Fruit fly (Drosophila melanogaster) whole organism, embryonic: ENCODE results near the gene CG42823.
A peak's percentile ranks its signal among the peaks of the same experiment; 100 is the strongest.

Source experiments
- ATbp ChIP-seq: fragments of 200-800 bp; sonication (Bioruptor generic); optimal IDR thresholded peaks from 2 replicates; lab custom pipeline; 2017; ENCODE audit warnings: missing biosample characterization, mild to moderate bottlenecking, missing genetic modification characterization, missing genetic modification reagents
- Bgb ChIP-seq: fragments of 200-800 bp; sonication (Bioruptor generic); IDR thresholded peaks from 2 replicates; pipeline ENCODE4 v1.3.6; 2022; ENCODE audit warnings: missing biosample characterization, missing genetic modification characterization; ENCODE audit not compliant: partially characterized antibody
- CG10209 ChIP-seq: fragments of 200-800 bp; sonication (Bioruptor generic); optimal IDR thresholded peaks from 3 replicates; lab custom pipeline; 2017; ENCODE audit warnings: missing biosample characterization, mild to moderate bottlenecking, missing genetic modification characterization, missing genetic modification reagents
- CG10321 ChIP-seq: fragments of 200-800 bp; sonication (Bioruptor generic); IDR thresholded peaks from 2 replicates; pipeline ENCODE4 v1.3.6; 2022; ENCODE audit warnings: missing biosample characterization, missing genetic modification characterization
- CG10959 ChIP-seq: fragments of 200-800 bp; sonication (Bioruptor generic); IDR thresholded peaks from 2 replicates; pipeline ENCODE4 v1.3.6; 2022; ENCODE audit warnings: missing biosample characterization, missing genetic modification characterization
- CG15479 ChIP-seq: fragments of 200-800 bp; sonication (Bioruptor generic); optimal IDR thresholded peaks from 3 replicates; lab custom pipeline; 2019; ENCODE audit warnings: missing biosample characterization, mild to moderate bottlenecking, missing genetic modification characterization, moderate library complexity
- CG17802 ChIP-seq: fragments of 200-800 bp; sonication (Bioruptor generic); optimal IDR thresholded peaks from 2 replicates; lab custom pipeline; 2018; ENCODE audit warnings: missing biosample characterization, mild to moderate bottlenecking, missing genetic modification characterization, moderate library complexity
- CG18476 ChIP-seq: fragments of 200-800 bp; sonication (Bioruptor generic); optimal IDR thresholded peaks from 2 replicates; lab custom pipeline; 2016; ENCODE audit warnings: missing biosample characterization, mild to moderate bottlenecking, missing genetic modification characterization
- CG2129 ChIP-seq: fragments of 200-800 bp; sonication (Bioruptor generic); IDR thresholded peaks from 2 replicates; pipeline ENCODE4 v1.3.6; 2022; ENCODE audit warnings: missing biosample characterization, missing genetic modification characterization; ENCODE audit not compliant: partially characterized antibody
- CG2875 ChIP-seq: fragments of 200-800 bp; sonication (Bioruptor generic); optimal IDR thresholded peaks from 2 replicates; lab custom pipeline; 2017; ENCODE audit warnings: missing biosample characterization, mild to moderate bottlenecking, missing genetic modification characterization, missing genetic modification reagents
- CG30403 ChIP-seq: fragments of 200-800 bp; sonication (Bioruptor generic); optimal IDR thresholded peaks from 3 replicates; lab custom pipeline; 2016; ENCODE audit warnings: missing biosample characterization, missing genetic modification characterization
- CG3163 ChIP-seq: fragments of 200-800 bp; sonication (Bioruptor generic); optimal IDR thresholded peaks from 3 replicates; lab custom pipeline; 2016; ENCODE audit warnings: missing biosample characterization, missing genetic modification characterization
- CG32532 ChIP-seq: fragments of 200-800 bp; sonication (Bioruptor generic); IDR thresholded peaks from 2 replicates; pipeline ENCODE4 v1.3.6; 2022; ENCODE audit warnings: missing biosample characterization, missing genetic modification characterization
- CG3838 ChIP-seq: fragments of 200-800 bp; sonication (Bioruptor generic); optimal IDR thresholded peaks from 3 replicates; lab custom pipeline; 2016; ENCODE audit warnings: missing biosample characterization, missing genetic modification characterization
- CG6689 ChIP-seq: fragments of 200-800 bp; sonication (Bioruptor generic); IDR thresholded peaks from 2 replicates; pipeline ENCODE4 v1.3.6; 2022; ENCODE audit warnings: missing biosample characterization, missing genetic modification characterization
- CG7987 ChIP-seq: fragments of 200-800 bp; sonication (Bioruptor generic); optimal IDR thresholded peaks from 2 replicates; lab custom pipeline; 2018; ENCODE audit warnings: missing biosample characterization, mild to moderate bottlenecking, missing genetic modification characterization, moderate library complexity
- CG8478 ChIP-seq: fragments of >200 bp; optimal IDR thresholded peaks from 2 replicates; lab custom pipeline; 2018
- CG9437 ChIP-seq: fragments of 200-800 bp; sonication (Bioruptor generic); optimal IDR thresholded peaks from 2 replicates; lab custom pipeline; 2018; ENCODE audit warnings: missing biosample characterization, mild to moderate bottlenecking, missing genetic modification characterization
- CrebB ChIP-seq: fragments of 200-800 bp; sonication (Bioruptor generic); optimal IDR thresholded peaks from 3 replicates; lab custom pipeline; 2018; ENCODE audit warnings: missing biosample characterization, mild to moderate bottlenecking, missing genetic modification characterization
- Dfd ChIP-seq, 2 experiments: fragments of >200 bp; optimal IDR thresholded peaks; 2 replicates each; lab custom pipeline; 2017; ENCODE audit warnings: missing biosample characterization in 2 of 2, missing genetic modification characterization in 2 of 2
- Ets65A ChIP-seq: fragments of 200-800 bp; sonication (Bioruptor generic); peaks from one replicate; lab custom pipeline; 2016; ENCODE audit warnings: missing biosample characterization, missing genetic modification characterization
- GATAe ChIP-seq: fragments of 200-800 bp; sonication (Bioruptor generic); conservative IDR thresholded peaks from 2 replicates; pipeline ENCODE4 v1.3.6; 2022; ENCODE audit warnings: missing biosample characterization, missing genetic modification characterization
- HLH54F ChIP-seq: fragments of 200-800 bp; sonication (Bioruptor generic); optimal IDR thresholded peaks from 3 replicates; lab custom pipeline; 2016; ENCODE audit warnings: missing biosample characterization, missing genetic modification characterization
- HmgZ ChIP-seq: fragments of 200-800 bp; sonication (Bioruptor generic); optimal IDR thresholded peaks from 2 replicates; lab custom pipeline; 2018; ENCODE audit warnings: missing biosample characterization, mild to moderate bottlenecking, missing genetic modification characterization
- Lhr ChIP-seq: fragments of 200-800 bp; sonication (Bioruptor generic); optimal IDR thresholded peaks from 3 replicates; lab custom pipeline; 2017; ENCODE audit warnings: mild to moderate bottlenecking, missing biosample characterization, missing genetic modification reagents, missing genetic modification characterization
- Mes4 ChIP-seq: fragments of 200-800 bp; sonication (Bioruptor generic); optimal IDR thresholded peaks from 2 replicates; lab custom pipeline; 2016; ENCODE audit warnings: missing biosample characterization, missing genetic modification characterization
- Xbp1 ChIP-seq: fragments of 200-800 bp; sonication (Bioruptor generic); optimal IDR thresholded peaks from 3 replicates; lab custom pipeline; 2016; ENCODE audit warnings: missing biosample characterization, mild to moderate bottlenecking, missing genetic modification characterization
- Xrp1 ChIP-seq: fragments of 200-800 bp; sonication (Bioruptor generic); IDR thresholded peaks from 2 replicates; pipeline ENCODE4 v1.3.6; 2022; ENCODE audit warnings: missing biosample characterization, missing genetic modification characterization
- YL-1 ChIP-seq: fragments of 200-800 bp; sonication (Bioruptor generic); optimal IDR thresholded peaks from 3 replicates; lab custom pipeline; 2017; ENCODE audit warnings: missing biosample characterization, mild to moderate bottlenecking, missing genetic modification characterization
- ac ChIP-seq: fragments of 200-800 bp; sonication (Bioruptor generic); optimal IDR thresholded peaks from 3 replicates; lab custom pipeline; 2017; ENCODE audit warnings: missing biosample characterization, mild to moderate bottlenecking, missing genetic modification characterization
- amos ChIP-seq: fragments of 200-800 bp; sonication (Bioruptor generic); IDR thresholded peaks from 2 replicates; pipeline ENCODE4 v1.3.6; 2022; ENCODE audit warnings: missing biosample characterization, missing genetic modification characterization; ENCODE audit not compliant: partially characterized antibody
- bab2 ChIP-seq: fragments of 200-800 bp; sonication (Bioruptor generic); optimal IDR thresholded peaks from 2 replicates; lab custom pipeline; 2016; ENCODE audit warnings: missing biosample characterization, missing genetic modification characterization
- cas ChIP-seq: fragments of 200-800 bp; sonication (Bioruptor generic); IDR thresholded peaks from 2 replicates; pipeline ENCODE4 v1.3.6; 2022; ENCODE audit warnings: missing biosample characterization, missing genetic modification characterization
- crc ChIP-seq: fragments of 200-800 bp; sonication (Bioruptor generic); optimal IDR thresholded peaks from 2 replicates; lab custom pipeline; 2016; ENCODE audit warnings: missing biosample characterization, missing genetic modification characterization
- dati ChIP-seq: fragments of 200-800 bp; sonication (Bioruptor generic); IDR thresholded peaks from 2 replicates; pipeline ENCODE4 v1.3.6; 2022; ENCODE audit warnings: missing biosample characterization, missing genetic modification characterization
- ems ChIP-seq: fragments of 200-800 bp; sonication (Bioruptor generic); optimal IDR thresholded peaks from 3 replicates; lab custom pipeline; 2016; ENCODE audit warnings: missing biosample characterization, missing genetic modification characterization
- en ChIP-seq: fragments of 200-800 bp; sonication (Bioruptor generic); optimal IDR thresholded peaks from 2 replicates; lab custom pipeline; 2016; ENCODE audit warnings: missing biosample characterization, missing genetic modification characterization
- gem ChIP-seq: fragments of 200-800 bp; sonication (Bioruptor generic); optimal IDR thresholded peaks from 2 replicates; lab custom pipeline; 2019; ENCODE audit warnings: missing biosample characterization, mild to moderate bottlenecking, missing genetic modification characterization, moderate library complexity
- inv ChIP-seq: fragments of 200-800 bp; sonication (Bioruptor generic); IDR thresholded peaks from 2 replicates; pipeline ENCODE4 v1.3.6; 2022; ENCODE audit warnings: missing biosample characterization, missing genetic modification characterization; ENCODE audit not compliant: partially characterized antibody
- jigr1 ChIP-seq: fragments of 200-800 bp; sonication (Bioruptor generic); IDR thresholded peaks from 3 replicates; pipeline ENCODE4 v1.3.6; 2022; ENCODE audit warnings: missing biosample characterization, missing genetic modification characterization
- klu ChIP-seq: fragments of 200-800 bp; sonication (Bioruptor generic); IDR thresholded peaks from 2 replicates; pipeline ENCODE4 v1.3.6; 2022; ENCODE audit warnings: missing biosample characterization, missing genetic modification characterization
- lbe ChIP-seq: fragments of 200-800 bp; sonication (Bioruptor generic); optimal IDR thresholded peaks from 2 replicates; lab custom pipeline; 2016; ENCODE audit warnings: missing biosample characterization, mild to moderate bottlenecking, missing genetic modification characterization
- nerfin-1 ChIP-seq: fragments of 200-800 bp; sonication (Bioruptor generic); optimal IDR thresholded peaks from 3 replicates; lab custom pipeline; 2019; ENCODE audit warnings: missing biosample characterization, mild to moderate bottlenecking, missing genetic modification characterization, moderate library complexity
- nerfin-2 ChIP-seq: fragments of 200-800 bp; sonication (Bioruptor generic); IDR thresholded peaks from 2 replicates; pipeline ENCODE4 v1.3.6; 2022; ENCODE audit warnings: missing biosample characterization, missing genetic modification characterization; ENCODE audit not compliant: partially characterized antibody
- nmo ChIP-seq: fragments of 200-800 bp; sonication (Bioruptor generic); optimal IDR thresholded peaks from 2 replicates; lab custom pipeline; 2018; ENCODE audit warnings: missing biosample characterization, mild to moderate bottlenecking, missing genetic modification characterization, moderate library complexity
- ranshi ChIP-seq: fragments of 200-800 bp; sonication (Bioruptor generic); IDR thresholded peaks from 2 replicates; pipeline ENCODE4 v1.3.6; 2022; ENCODE audit warnings: missing biosample characterization, missing genetic modification characterization
- sc ChIP-seq, 3 experiments: fragments of >200 bp in 2 of 3; fragments of 200-800 bp in 1 of 3; sonication (Bioruptor generic) in 1 of 3; optimal IDR thresholded peaks; 2 replicates in 2 of 3; 3 replicates in 1 of 3; lab custom pipeline; 2017; ENCODE audit warnings: mild to moderate bottlenecking in 1 of 3, missing biosample characterization in 1 of 3, missing genetic modification characterization in 1 of 3, missing genetic modification reagents in 1 of 3
- stwl ChIP-seq: fragments of 200-800 bp; sonication (Bioruptor generic); optimal IDR thresholded peaks from 3 replicates; lab custom pipeline; 2018; ENCODE audit warnings: missing biosample characterization, mild to moderate bottlenecking, missing genetic modification characterization, moderate library complexity
- tap ChIP-seq: fragments of 200-800 bp; optimal IDR thresholded peaks from 3 replicates; lab custom pipeline; 2019; ENCODE audit warnings: missing biosample characterization, mild to moderate bottlenecking, missing genetic modification characterization, moderate library complexity
- tll ChIP-seq, 2 experiments: fragments of 200-800 bp in 1 of 2; fragments of >200 bp in 1 of 2; sonication (Bioruptor generic) in 1 of 2; optimal IDR thresholded peaks; 2 replicates each; lab custom pipeline; 2017 to 2019; ENCODE audit warnings: missing biosample characterization in 2 of 2, missing genetic modification characterization in 2 of 2, mild to moderate bottlenecking in 1 of 2, moderate library complexity in 1 of 2
- yki ChIP-seq: fragments of >200 bp; optimal IDR thresholded peaks from 3 replicates; lab custom pipeline; 2018

CG42823 gene

DNA sequence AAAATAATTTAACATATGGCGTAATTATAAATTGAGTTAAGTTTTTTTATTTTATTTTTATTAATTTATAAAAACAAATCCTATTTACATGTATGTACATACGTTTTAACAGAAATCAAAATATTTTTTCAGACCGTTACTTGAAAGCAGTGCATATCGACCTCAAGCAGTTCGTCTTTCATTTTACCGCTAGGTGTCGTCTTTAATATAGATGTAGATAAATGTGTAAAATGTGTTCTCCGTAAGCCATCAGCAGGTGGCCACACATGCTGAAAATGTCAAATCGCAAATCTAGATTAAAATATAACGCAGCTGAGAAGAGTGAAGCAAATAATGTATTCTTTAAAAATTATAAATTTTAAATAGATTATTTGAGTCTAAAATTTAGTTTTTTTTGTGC, 44.5 kb upstream of the CG42823 start (continued):
- peak; percentile 96 for TF ChIP-seq stwl (tag; lab: Kevin White, UChicago)
- no peak for TF ChIP-seq yki (lab: Kevin White, UChicago)
- TF ChIP-seq CG32532 (GFP tag; lab: Robert Waterston, UW) = no peak; the same call in 1 of the 2 replicates
- TF ChIP-seq amos (GFP tag; lab: Robert Waterston, UW) = peak; percentile 62
- TF ChIP-seq cas (GFP tag; lab: Robert Waterston, UW) = no peak
- TF ChIP-seq Bgb (GFP tag; lab: Robert Waterston, UW) = no peak; the same call in 1 of the 2 replicates
- no peak for TF ChIP-seq CG2875 (GFP tag; lab: Kevin White, UChicago)
- peak; percentile 10 for TF ChIP-seq HmgZ
- no peak for TF ChIP-seq lbe (GFP tag; lab: Kevin White, UChicago)
- TF ChIP-seq CG17802 (tag; lab: Kevin White, UChicago) = peak; percentile 62
- no peak for TF ChIP-seq dati
- no peak for TF ChIP-seq ac (GFP tag; lab: Kevin White, UChicago)
- TF ChIP-seq en (GFP tag; lab: Kevin White, UChicago) = no peak
- TF ChIP-seq YL-1 (GFP tag; lab: Kevin White, UChicago) = no peak
- TF ChIP-seq CG6689 = no peak
- no peak for TF ChIP-seq CG10959 (GFP tag; lab: Robert Waterston, UW)
- no peak for TF ChIP-seq ATbp
- no peak for TF ChIP-seq Mes4
- no peak for TF ChIP-seq sc (optimal IDR thresholded peaks at IDR 0.05; lab: Kevin White, UChicago)
- TF ChIP-seq sc (GFP tag; optimal IDR thresholded peaks at IDR 0.05; lab: Kevin White, UChicago) = no peak
- TF ChIP-seq CG10209 (GFP tag; lab: Kevin White, UChicago) = no peak
- TF ChIP-seq nmo (GFP tag; lab: Kevin White, UChicago) = peak; percentile 29
- no peak for TF ChIP-seq CG7987
- no peak for TF ChIP-seq HLH54F (GFP tag; lab: Kevin White, UChicago)
- no peak for TF ChIP-seq GATAe (GFP tag; lab: Robert Waterston, UW)
- no peak for TF ChIP-seq CG3163
- peak; percentile 31 for TF ChIP-seq Xbp1
- TF ChIP-seq klu (GFP tag; lab: Robert Waterston, UW) = no peak
- no peak for TF ChIP-seq CG9437 (GFP tag; lab: Kevin White, UChicago)
- TF ChIP-seq ranshi (GFP tag; lab: Robert Waterston, UW) = no peak
- TF ChIP-seq jigr1 (GFP tag; lab: Robert Waterston, UW) = no peak
- TF ChIP-seq gem (tag; lab: Kevin White, UChicago) = peak; percentile 18
- TF ChIP-seq Lhr (GFP tag; lab: Kevin White, UChicago) = peak; percentile 28
- TF ChIP-seq CG8478 = no peak
- no peak for TF ChIP-seq nerfin-2 (GFP tag; lab: Robert Waterston, UW)
- TF ChIP-seq CG18476 (GFP tag; lab: Kevin White, UChicago) = no peak
- TF ChIP-seq Dfd (GFP tag; optimal IDR thresholded peaks at IDR 0.05; lab: Kevin White, UChicago) = peak in 1 of 2 experiments; percentile 47
- no peak for TF ChIP-seq crc
- no peak for TF ChIP-seq CG10321
- no peak for TF ChIP-seq ems (GFP tag; lab: Kevin White, UChicago)
- TF ChIP-seq bab2 (GFP tag; lab: Kevin White, UChicago) = no peak
- no peak for TF ChIP-seq CG3838 (GFP tag; lab: Kevin White, UChicago)
- no peak for TF ChIP-seq CG15479
- TF ChIP-seq CG30403 (GFP tag; lab: Kevin White, UChicago) = no peak
- TF ChIP-seq CG2129 = no peak
- no peak for TF ChIP-seq Xrp1 (GFP tag; lab: Robert Waterston, UW)
- TF ChIP-seq inv (GFP tag; lab: Robert Waterston, UW) = no peak
- peak; percentile 87 for TF ChIP-seq Ets65A (GFP tag; lab: Kevin White, UChicago)
- TF ChIP-seq tll (GFP tag; optimal IDR thresholded peaks at IDR 0.05; lab: Kevin White, UChicago) = no peak
- TF ChIP-seq tap (tag; lab: Kevin White, UChicago) = no peak
- TF ChIP-seq nerfin-1 (tag; lab: Kevin White, UChicago) = no peak
- TF ChIP-seq CrebB (tag; lab: Kevin White, UChicago) = no peak
